Fruit fly (Drosophila melanogaster) whole organism, embryonic: Measurements from ENCODE around the gene Scox.

Source experiments
- Abd-B ChIP-seq: fragments of 200-800 bp; sonication (Bioruptor generic); optimal IDR thresholded peaks from 2 replicates; lab custom pipeline; 2018; ENCODE audit warnings: missing biosample characterization, mild to moderate bottlenecking, missing genetic modification characterization, moderate library complexity
- Adf1 ChIP-seq: fragments of 200-800 bp; sonication (Bioruptor generic); IDR thresholded peaks from 2 replicates; pipeline ENCODE4 v1.3.6; 2022; ENCODE audit warnings: missing biosample characterization, missing genetic modification characterization
- Asciz ChIP-seq: fragments of 200-800 bp; sonication (Bioruptor generic); optimal IDR thresholded peaks from 2 replicates; lab custom pipeline; 2017; ENCODE audit warnings: missing biosample characterization, mild to moderate bottlenecking, missing genetic modification characterization, missing genetic modification reagents
- Bdp1 ChIP-seq: fragments of 200-800 bp; sonication (Bioruptor generic); optimal IDR thresholded peaks from 3 replicates; lab custom pipeline; 2016; ENCODE audit warnings: missing biosample characterization, missing genetic modification characterization
- C15 ChIP-seq: fragments of 200-800 bp; sonication (Bioruptor generic); IDR thresholded peaks from 3 replicates; pipeline ENCODE4 v1.3.6; 2022; ENCODE audit warnings: missing biosample characterization, missing genetic modification characterization
- CG10209 ChIP-seq: fragments of 200-800 bp; sonication (Bioruptor generic); optimal IDR thresholded peaks from 3 replicates; lab custom pipeline; 2017; ENCODE audit warnings: missing biosample characterization, mild to moderate bottlenecking, missing genetic modification characterization, missing genetic modification reagents
- CG10321 ChIP-seq: fragments of 200-800 bp; sonication (Bioruptor generic); IDR thresholded peaks from 2 replicates; pipeline ENCODE4 v1.3.6; 2022; ENCODE audit warnings: missing biosample characterization, missing genetic modification characterization
- CG10543 ChIP-seq: fragments of 200-800 bp; sonication (Bioruptor generic); optimal IDR thresholded peaks from 3 replicates; lab custom pipeline; 2017; ENCODE audit warnings: missing biosample characterization, mild to moderate bottlenecking, missing genetic modification characterization, moderate library complexity
- CG12104 ChIP-seq: fragments of 200-800 bp; sonication (Bioruptor generic); optimal IDR thresholded peaks from 3 replicates; lab custom pipeline; 2016; ENCODE audit warnings: missing biosample characterization, missing genetic modification characterization
- CG12219 ChIP-seq: fragments of 200-800 bp; sonication (Bioruptor generic); optimal IDR thresholded peaks from 3 replicates; lab custom pipeline; 2018; ENCODE audit warnings: missing biosample characterization, mild to moderate bottlenecking, missing genetic modification characterization
- CG12236 ChIP-seq: fragments of 200-800 bp; sonication (Bioruptor generic); optimal IDR thresholded peaks from 2 replicates; lab custom pipeline; 2016; ENCODE audit warnings: missing biosample characterization, missing genetic modification characterization
- CG14014 ChIP-seq: fragments of 200-800 bp; sonication (Bioruptor generic); IDR thresholded peaks from 2 replicates; pipeline ENCODE4 v1.3.6; 2022; ENCODE audit warnings: missing biosample characterization, missing genetic modification characterization
- CG14710 ChIP-seq: fragments of 200-800 bp; sonication (Bioruptor generic); optimal IDR thresholded peaks from 3 replicates; lab custom pipeline; 2019; ENCODE audit warnings: missing biosample characterization, mild to moderate bottlenecking, missing genetic modification characterization, moderate library complexity
- CG17802 ChIP-seq: fragments of 200-800 bp; sonication (Bioruptor generic); optimal IDR thresholded peaks from 2 replicates; lab custom pipeline; 2018; ENCODE audit warnings: missing biosample characterization, mild to moderate bottlenecking, missing genetic modification characterization, moderate library complexity
- CG18262 ChIP-seq: fragments of 200-800 bp; optimal IDR thresholded peaks from 3 replicates; lab custom pipeline; 2019; ENCODE audit warnings: missing biosample characterization, mild to moderate bottlenecking, missing genetic modification characterization, moderate library complexity
- CG18619 ChIP-seq: fragments of 200-800 bp; sonication (Bioruptor generic); optimal IDR thresholded peaks from 3 replicates; lab custom pipeline; 2017; ENCODE audit warnings: missing biosample characterization, mild to moderate bottlenecking, missing genetic modification characterization
- CG2116 ChIP-seq: fragments of 200-800 bp; sonication (Bioruptor generic); optimal IDR thresholded peaks from 3 replicates; lab custom pipeline; 2018; ENCODE audit warnings: missing biosample characterization, mild to moderate bottlenecking, missing genetic modification characterization
- CG2120 ChIP-seq: fragments of 200-800 bp; sonication (Bioruptor generic); optimal IDR thresholded peaks from 3 replicates; lab custom pipeline; 2016; ENCODE audit warnings: missing biosample characterization, missing genetic modification characterization
- CG30020 ChIP-seq: fragments of 200-800 bp; optimal IDR thresholded peaks from 2 replicates; lab custom pipeline; 2019; ENCODE audit warnings: missing biosample characterization, mild to moderate bottlenecking, missing genetic modification characterization, moderate library complexity
- CG3838 ChIP-seq: fragments of 200-800 bp; sonication (Bioruptor generic); optimal IDR thresholded peaks from 3 replicates; lab custom pipeline; 2016; ENCODE audit warnings: missing biosample characterization, missing genetic modification characterization
- CG4707 ChIP-seq: fragments of 200-800 bp; sonication (Bioruptor generic); optimal IDR thresholded peaks from 2 replicates; lab custom pipeline; 2018; ENCODE audit warnings: missing biosample characterization, mild to moderate bottlenecking, missing genetic modification characterization, moderate library complexity
- CG4854 ChIP-seq: fragments of 200-800 bp; sonication (Bioruptor generic); optimal IDR thresholded peaks from 2 replicates; lab custom pipeline; 2016; ENCODE audit warnings: missing biosample characterization, missing genetic modification characterization, inconsistent platforms
- CG7357 ChIP-seq: fragments of 200-800 bp; sonication (Bioruptor generic); IDR thresholded peaks from 3 replicates; pipeline ENCODE4 v1.3.6; 2022; ENCODE audit warnings: missing biosample characterization, missing genetic modification characterization
- CG8478 ChIP-seq: fragments of >200 bp; optimal IDR thresholded peaks from 2 replicates; lab custom pipeline; 2018
- Chrac-16 ChIP-seq: fragments of 200-800 bp; sonication (Bioruptor generic); optimal IDR thresholded peaks from 3 replicates; lab custom pipeline; 2016; ENCODE audit warnings: missing biosample characterization, missing genetic modification characterization
- Dip3 ChIP-seq: fragments of 200-800 bp; sonication (Bioruptor generic); optimal IDR thresholded peaks from 3 replicates; lab custom pipeline; 2016; ENCODE audit warnings: missing biosample characterization, missing genetic modification characterization
- Drgx ChIP-seq: fragments of 200-800 bp; sonication (Bioruptor generic); IDR thresholded peaks from 2 replicates; pipeline ENCODE4 v1.3.6; 2022; ENCODE audit warnings: missing biosample characterization, missing genetic modification characterization
- H2.0 ChIP-seq: fragments of 200-800 bp; sonication (Bioruptor generic); IDR thresholded peaks from 2 replicates; pipeline ENCODE4 v1.3.6; 2022; ENCODE audit warnings: missing biosample characterization, missing genetic modification characterization
- HLH3B ChIP-seq: fragments of 200-800 bp; sonication (Bioruptor generic); IDR thresholded peaks from 2 replicates; pipeline ENCODE4 v1.3.6; 2022; ENCODE audit warnings: missing biosample characterization, missing genetic modification characterization
- HLHmδ ChIP-seq: fragments of 200-800 bp; sonication (Bioruptor generic); optimal IDR thresholded peaks from 2 replicates; lab custom pipeline; 2018; ENCODE audit warnings: missing biosample characterization, mild to moderate bottlenecking, missing genetic modification characterization, moderate library complexity
- Hmr ChIP-seq: fragments of 200-800 bp; sonication (Bioruptor generic); optimal IDR thresholded peaks from 3 replicates; lab custom pipeline; 2017; ENCODE audit warnings: mild to moderate bottlenecking, missing biosample characterization, missing genetic modification reagents, missing genetic modification characterization
- Lhr ChIP-seq: fragments of 200-800 bp; sonication (Bioruptor generic); optimal IDR thresholded peaks from 3 replicates; lab custom pipeline; 2017; ENCODE audit warnings: mild to moderate bottlenecking, missing biosample characterization, missing genetic modification reagents, missing genetic modification characterization
- Nf-YC ChIP-seq: fragments of 200-800 bp; optimal IDR thresholded peaks from 3 replicates; lab custom pipeline; 2019; ENCODE audit warnings: missing biosample characterization, mild to moderate bottlenecking, missing genetic modification characterization, moderate library complexity
- Oaz ChIP-seq: fragments of 200-800 bp; sonication (Bioruptor generic); IDR thresholded peaks from 2 replicates; pipeline ENCODE4 v1.3.6; 2022; ENCODE audit warnings: missing biosample characterization, missing genetic modification characterization
- Vsx1 ChIP-seq: fragments of 200-800 bp; sonication (Bioruptor generic); optimal IDR thresholded peaks from 2 replicates; lab custom pipeline; 2017; ENCODE audit warnings: missing biosample characterization, mild to moderate bottlenecking, missing genetic modification characterization, missing genetic modification reagents
- YL-1 ChIP-seq: fragments of 200-800 bp; sonication (Bioruptor generic); optimal IDR thresholded peaks from 3 replicates; lab custom pipeline; 2017; ENCODE audit warnings: missing biosample characterization, mild to moderate bottlenecking, missing genetic modification characterization
- aop ChIP-seq: fragments of 200-800 bp; sonication (Bioruptor generic); IDR thresholded peaks from 2 replicates; pipeline ENCODE4 v1.3.6; 2022; ENCODE audit warnings: missing biosample characterization, missing genetic modification characterization
- ara ChIP-seq: fragments of 200-800 bp; sonication (Bioruptor generic); IDR thresholded peaks from 2 replicates; pipeline ENCODE4 v1.3.6; 2022; ENCODE audit warnings: missing biosample characterization, missing genetic modification characterization
- ato ChIP-seq: fragments of 200-800 bp; sonication (Bioruptor generic); IDR thresholded peaks from 2 replicates; pipeline ENCODE4 v1.3.6; 2022; ENCODE audit warnings: missing biosample characterization, missing genetic modification characterization; ENCODE audit not compliant: partially characterized antibody
- bowl ChIP-seq: fragments of 200-800 bp; sonication (Bioruptor generic); IDR thresholded peaks from 2 replicates; pipeline ENCODE4 v1.3.6; 2022; ENCODE audit warnings: missing biosample characterization, missing genetic modification characterization
- ci ChIP-seq: fragments of 200-800 bp; sonication (Bioruptor generic); IDR thresholded peaks from 3 replicates; pipeline ENCODE4 v1.3.6; 2022; ENCODE audit warnings: missing biosample characterization, missing genetic modification characterization
- grau ChIP-seq: fragments of 200-800 bp; optimal IDR thresholded peaks from 3 replicates; lab custom pipeline; 2019; ENCODE audit warnings: missing biosample characterization, mild to moderate bottlenecking, missing genetic modification characterization, moderate library complexity
- lab ChIP-seq: fragments of 200-800 bp; sonication (Bioruptor generic); optimal IDR thresholded peaks from 3 replicates; lab custom pipeline; 2017; ENCODE audit warnings: missing biosample characterization, missing genetic modification characterization, mild to moderate bottlenecking, moderate library complexity, missing genetic modification reagents
- mirr ChIP-seq: fragments of 200-800 bp; sonication (Bioruptor generic); optimal IDR thresholded peaks from 3 replicates; lab custom pipeline; 2018; ENCODE audit warnings: missing biosample characterization, mild to moderate bottlenecking, missing genetic modification characterization
- otp ChIP-seq: fragments of 200-800 bp; sonication (Bioruptor generic); IDR thresholded peaks from 3 replicates; pipeline ENCODE4, ENCODE4 v1.3.6; 2022; ENCODE audit warnings: missing biosample characterization, missing genetic modification characterization
- rib ChIP-seq: fragments of 200-800 bp; sonication (Bioruptor generic); IDR thresholded peaks from 2 replicates; pipeline ENCODE4 v1.3.6; 2022; ENCODE audit warnings: missing biosample characterization, missing genetic modification characterization
- tna ChIP-seq: fragments of 200-800 bp; sonication (Bioruptor generic); IDR thresholded peaks from 2 replicates; pipeline ENCODE4 v1.3.6; 2022; ENCODE audit warnings: missing biosample characterization, missing genetic modification characterization; ENCODE audit not compliant: partially characterized antibody
- vfl ChIP-seq: fragments of 200-800 bp; sonication (Bioruptor generic); optimal IDR thresholded peaks from 2 replicates; lab custom pipeline; 2016; ENCODE audit warnings: missing biosample characterization, missing genetic modification characterization
- z ChIP-seq: fragments of 200-800 bp; sonication (Bioruptor generic); IDR thresholded peaks from 3 replicates; pipeline ENCODE4 v1.3.6; 2022; ENCODE audit warnings: missing biosample characterization, missing genetic modification characterization

The Scox gene

dm6 chr2L:5004677-5005463, 36.1 kb upstream of the Scox start (continued):
- TF ChIP-seq Vsx1 (GFP tag; lab: Kevin White, UChicago) (peak; percentile 78), Bdp1 (peak; percentile 89), bowl (GFP tag; lab: Robert Waterston, UW) (peak; percentile 84; the same call in 1 of the 2 replicates), Chrac-16 (GFP tag; lab: Kevin White, UChicago) (peak; percentile 90), CG10321 (GFP tag; lab: Robert Waterston, UW) (peak; percentile 65; the same call in 1 of the 2 replicates), Drgx (GFP tag; lab: Robert Waterston, UW) (peak; percentile 91), Nf-YC (tag; lab: Kevin White, UChicago) (peak; percentile 83), z (GFP tag; lab: Robert Waterston, UW) (peak; percentile 56; the same call in 1 of the 3 replicates), H2.0 (GFP tag; lab: Robert Waterston, UW) (peak; percentile 93), CG12236 (GFP tag; lab: Kevin White, UChicago) (peak; percentile 84), mirr (GFP tag; lab: Kevin White, UChicago) (peak; percentile 84), aop (GFP tag; lab: Robert Waterston, UW) (peak; percentile 84), CG12104 (peak; percentile 89), vfl (GFP tag; lab: Kevin White, UChicago) (peak; percentile 94), C15 (GFP tag; lab: Robert Waterston, UW) (peak; percentile 89), CG4854 (peak; percentile 91), Hmr (GFP tag; lab: Kevin White, UChicago) (peak; percentile 98), CG4707 (GFP tag; lab: Kevin White, UChicago) (peak; percentile 80), CG18262 (tag; lab: Kevin White, UChicago) (peak; percentile 90), CG7357 (peak; percentile 87), CG10209 (GFP tag; lab: Kevin White, UChicago) (peak; percentile 93), CG2120 (GFP tag; lab: Kevin White, UChicago) (peak; percentile 99), YL-1 (GFP tag; lab: Kevin White, UChicago) (peak; percentile 60), CG3838 (GFP tag; lab: Kevin White, UChicago) (peak; percentile 70), HLHmδ (GFP tag; lab: Kevin White, UChicago) (no peak), CG18619 (GFP tag; lab: Kevin White, UChicago) (peak; percentile 91), lab (GFP tag; lab: Kevin White, UChicago) (peak; percentile 99), ato (no peak), tna (GFP tag; lab: Robert Waterston, UW) (no peak), Asciz (GFP tag; lab: Kevin White, UChicago) (peak; percentile 89), ara (peak; percentile 92), Lhr (peak; percentile 67), CG2116 (GFP tag; lab: Kevin White, UChicago) (peak; percentile 57), grau (tag; lab: Kevin White, UChicago) (peak; percentile 99), CG30020 (tag; lab: Kevin White, UChicago) (peak; percentile 61), CG12219 (peak; percentile 91), CG8478 (no peak), CG10543 (GFP tag; lab: Kevin White, UChicago) (peak; percentile 95), Abd-B (GFP tag; lab: Kevin White, UChicago) (peak; percentile 91), rib (GFP tag; lab: Robert Waterston, UW) (peak; percentile 95), Adf1 (peak; percentile 83), CG14014 (peak; percentile 98), otp (GFP tag; lab: Robert Waterston, UW) (peak; percentile 93), CG17802 (tag; lab: Kevin White, UChicago) (peak; percentile 72), CG14710 (tag; lab: Kevin White, UChicago) (peak; percentile 84), ci (GFP tag; lab: Robert Waterston, UW) (peak; percentile 97), Oaz (GFP tag; lab: Robert Waterston, UW) (peak; percentile 90), Dip3 (GFP tag; lab: Kevin White, UChicago) (peak; percentile 90), HLH3B (GFP tag; lab: Robert Waterston, UW) (peak; percentile 97)
